Fruit fly (Drosophila melanogaster) whole organism, embryonic: ENCODE data around the gene e.
A peak's percentile ranks its signal among the peaks of the same experiment; 100 is the strongest.

ENCODE experiments used
- Ada2b ChIP-seq: fragments of 200-800 bp; sonication (Bioruptor generic); IDR thresholded peaks from 2 replicates; pipeline ENCODE4 v1.3.6; 2022; ENCODE audit warnings: missing biosample characterization, missing genetic modification characterization
- B-H1 ChIP-seq: fragments of 200-800 bp; sonication (Bioruptor generic); IDR thresholded peaks from 3 replicates; pipeline ENCODE4 v1.3.6; 2022; ENCODE audit warnings: missing biosample characterization, missing genetic modification characterization
- CG10209 ChIP-seq: fragments of 200-800 bp; sonication (Bioruptor generic); optimal IDR thresholded peaks from 3 replicates; lab custom pipeline; 2017; ENCODE audit warnings: missing biosample characterization, mild to moderate bottlenecking, missing genetic modification characterization, missing genetic modification reagents
- CG11696 ChIP-seq: fragments of 200-800 bp; sonication (Bioruptor generic); IDR thresholded peaks from 2 replicates; pipeline ENCODE4 v1.3.6; 2022; ENCODE audit warnings: missing biosample characterization, missing genetic modification characterization
- CG12071 ChIP-seq: fragments of 200-800 bp; sonication (Bioruptor generic); optimal IDR thresholded peaks from 3 replicates; lab custom pipeline; 2018; ENCODE audit warnings: missing biosample characterization, mild to moderate bottlenecking, missing genetic modification characterization
- CG13287 ChIP-seq: fragments of 200-800 bp; sonication (Bioruptor generic); IDR thresholded peaks from 2 replicates; pipeline ENCODE4 v1.3.6; 2022; ENCODE audit warnings: missing biosample characterization, missing genetic modification characterization; ENCODE audit not compliant: partially characterized antibody
- CG14667 ChIP-seq: fragments of 200-800 bp; sonication (Bioruptor generic); IDR thresholded peaks from 2 replicates; pipeline ENCODE4 v1.3.6; 2022; ENCODE audit warnings: missing biosample characterization, missing genetic modification characterization
- CG15011 ChIP-seq: fragments of 200-800 bp; sonication (Bioruptor generic); optimal IDR thresholded peaks from 3 replicates; lab custom pipeline; 2018; ENCODE audit warnings: missing biosample characterization, mild to moderate bottlenecking, missing genetic modification characterization
- CG15479 ChIP-seq: fragments of 200-800 bp; sonication (Bioruptor generic); optimal IDR thresholded peaks from 3 replicates; lab custom pipeline; 2019; ENCODE audit warnings: missing biosample characterization, mild to moderate bottlenecking, missing genetic modification characterization, moderate library complexity
- CG1602 ChIP-seq: fragments of 200-800 bp; sonication (Bioruptor generic); optimal IDR thresholded peaks from 3 replicates; lab custom pipeline; 2016; ENCODE audit warnings: missing biosample characterization, missing genetic modification characterization
- CG16863 ChIP-seq: fragments of 200-800 bp; sonication (Bioruptor generic); optimal IDR thresholded peaks from 3 replicates; lab custom pipeline; 2016; ENCODE audit warnings: missing biosample characterization, missing genetic modification characterization
- CG17328 ChIP-seq: fragments of 200-800 bp; sonication (Bioruptor generic); IDR thresholded peaks from 2 replicates; pipeline ENCODE4 v1.3.6; 2022; ENCODE audit warnings: missing biosample characterization, missing genetic modification characterization
- CG17361 ChIP-seq: fragments of 200-800 bp; sonication (Bioruptor generic); IDR thresholded peaks from 3 replicates; pipeline ENCODE4 v1.3.6; 2022; ENCODE audit warnings: missing biosample characterization, missing genetic modification characterization
- CG17568 ChIP-seq: fragments of 200-800 bp; sonication (Bioruptor generic); optimal IDR thresholded peaks from 2 replicates; lab custom pipeline; 2018; ENCODE audit warnings: missing biosample characterization, mild to moderate bottlenecking, missing genetic modification characterization, moderate library complexity
- CG18476 ChIP-seq: fragments of 200-800 bp; sonication (Bioruptor generic); optimal IDR thresholded peaks from 2 replicates; lab custom pipeline; 2016; ENCODE audit warnings: missing biosample characterization, mild to moderate bottlenecking, missing genetic modification characterization
- CG18764 ChIP-seq: fragments of 200-800 bp; sonication (Bioruptor generic); optimal IDR thresholded peaks from 3 replicates; lab custom pipeline; 2016; ENCODE audit warnings: missing biosample characterization, missing genetic modification characterization
- CG2678 ChIP-seq: fragments of 200-800 bp; sonication (Bioruptor generic); optimal IDR thresholded peaks from 3 replicates; lab custom pipeline; 2019; ENCODE audit warnings: missing biosample characterization, mild to moderate bottlenecking, missing genetic modification characterization, moderate library complexity
- CG9876 ChIP-seq: fragments of 200-800 bp; sonication (Bioruptor generic); optimal IDR thresholded peaks from 2 replicates; lab custom pipeline; 2016; ENCODE audit warnings: missing biosample characterization, missing genetic modification characterization
- CkIIα-i1 ChIP-seq: fragments of 200-800 bp; sonication (Bioruptor generic); IDR thresholded peaks from 2 replicates; pipeline ENCODE4 v1.3.6; 2022; ENCODE audit warnings: missing biosample characterization, missing genetic modification characterization
- D19B ChIP-seq: fragments of 200-800 bp; sonication (Bioruptor generic); optimal IDR thresholded peaks from 2 replicates; lab custom pipeline; 2017; ENCODE audit warnings: missing biosample characterization, mild to moderate bottlenecking, missing genetic modification characterization
- Deaf1 ChIP-seq: fragments of 200-800 bp; optimal IDR thresholded peaks from 3 replicates; lab custom pipeline; 2019; ENCODE audit warnings: missing biosample characterization, mild to moderate bottlenecking, missing genetic modification characterization, moderate library complexity
- Dek ChIP-seq: fragments of 200-800 bp; sonication (Bioruptor generic); optimal IDR thresholded peaks from 3 replicates; lab custom pipeline; 2019; ENCODE audit warnings: missing biosample characterization, mild to moderate bottlenecking, missing genetic modification characterization, moderate library complexity
- HLH4C ChIP-seq: fragments of 200-800 bp; sonication (Bioruptor generic); IDR thresholded peaks from 3 replicates; pipeline ENCODE4 v1.3.6; 2022; ENCODE audit warnings: missing biosample characterization, missing genetic modification characterization; ENCODE audit not compliant: partially characterized antibody
- Hmr ChIP-seq: fragments of 200-800 bp; sonication (Bioruptor generic); optimal IDR thresholded peaks from 3 replicates; lab custom pipeline; 2017; ENCODE audit warnings: mild to moderate bottlenecking, missing biosample characterization, missing genetic modification reagents, missing genetic modification characterization
- Hr39 ChIP-seq: fragments of >200 bp; optimal IDR thresholded peaks from 2 replicates; lab custom pipeline; 2017
- Hr78 ChIP-seq, 2 experiments: fragments of 200-800 bp in 1 of 2; fragments of >200 bp in 1 of 2; sonication (Bioruptor generic) in 1 of 2; optimal IDR thresholded peaks; 2 replicates each; lab custom pipeline; 2017 to 2019; ENCODE audit warnings: missing biosample characterization in 2 of 2, missing genetic modification characterization in 2 of 2, mild to moderate bottlenecking in 1 of 2, moderate library complexity in 1 of 2
- Jarid2 ChIP-seq: fragments of 200-800 bp; sonication (Bioruptor generic); optimal IDR thresholded peaks from 3 replicates; lab custom pipeline; 2017; ENCODE audit warnings: mild to moderate bottlenecking, missing biosample characterization, missing genetic modification reagents, missing genetic modification characterization
- Kr ChIP-seq: fragments of 200-800 bp; sonication (Bioruptor generic); optimal IDR thresholded peaks from 2 replicates; lab custom pipeline; 2017; ENCODE audit warnings: missing biosample characterization, mild to moderate bottlenecking, missing genetic modification characterization
- Meics ChIP-seq: fragments of 200-800 bp; sonication (Bioruptor generic); optimal IDR thresholded peaks from 2 replicates; lab custom pipeline; 2017; ENCODE audit warnings: missing biosample characterization, mild to moderate bottlenecking, missing genetic modification characterization
- Mrtf ChIP-seq: fragments of 200-800 bp; sonication (Bioruptor generic); IDR thresholded peaks from 3 replicates; pipeline ENCODE4 v1.3.6; 2022; ENCODE audit warnings: missing biosample characterization, missing genetic modification characterization
- Rx ChIP-seq: fragments of 200-800 bp; sonication (Bioruptor generic); IDR thresholded peaks from 2 replicates; pipeline ENCODE4 v1.3.6; 2022; ENCODE audit warnings: missing biosample characterization, missing genetic modification characterization
- Side ChIP-seq: fragments of 200-800 bp; sonication (Bioruptor generic); optimal IDR thresholded peaks from 2 replicates; lab custom pipeline; 2016; ENCODE audit warnings: missing biosample characterization, missing genetic modification characterization
- Sin3A ChIP-seq: fragments of >200 bp; optimal IDR thresholded peaks from 2 replicates; lab custom pipeline; 2018
- Sox100B ChIP-seq: fragments of 200-800 bp; sonication (Bioruptor generic); optimal IDR thresholded peaks from 3 replicates; lab custom pipeline; 2018; ENCODE audit warnings: missing biosample characterization, mild to moderate bottlenecking, missing genetic modification characterization
- Sry-β ChIP-seq: fragments of 200-800 bp; sonication (Bioruptor generic); optimal IDR thresholded peaks from 2 replicates; lab custom pipeline; 2018; ENCODE audit warnings: missing biosample characterization, mild to moderate bottlenecking, missing genetic modification characterization, moderate library complexity
- amos ChIP-seq: fragments of 200-800 bp; sonication (Bioruptor generic); IDR thresholded peaks from 2 replicates; pipeline ENCODE4 v1.3.6; 2022; ENCODE audit warnings: missing biosample characterization, missing genetic modification characterization; ENCODE audit not compliant: partially characterized antibody
- bigmax ChIP-seq: fragments of 200-800 bp; sonication (Bioruptor generic); optimal IDR thresholded peaks from 2 replicates; lab custom pipeline; 2018; ENCODE audit warnings: missing biosample characterization, mild to moderate bottlenecking, missing genetic modification characterization
- cg ChIP-seq: fragments of 200-800 bp; sonication (Bioruptor generic); optimal IDR thresholded peaks from 3 replicates; lab custom pipeline; 2019; ENCODE audit warnings: missing biosample characterization, mild to moderate bottlenecking, missing genetic modification characterization, moderate library complexity
- crol ChIP-seq: fragments of 200-800 bp; sonication (Bioruptor generic); IDR thresholded peaks from 2 replicates; pipeline ENCODE4 v1.3.6; 2022; ENCODE audit warnings: missing biosample characterization, missing genetic modification characterization
- cwo ChIP-seq: fragments of 200-800 bp; sonication (Bioruptor generic); optimal IDR thresholded peaks from 3 replicates; lab custom pipeline; 2017; ENCODE audit warnings: missing biosample characterization, missing genetic modification characterization, mild to moderate bottlenecking, moderate library complexity, missing genetic modification reagents
- dysf ChIP-seq: fragments of 200-800 bp; sonication (Bioruptor generic); IDR thresholded peaks from 3 replicates; pipeline ENCODE4 v1.3.6; 2022; ENCODE audit warnings: missing biosample characterization, missing genetic modification characterization
- emc ChIP-seq: fragments of 200-800 bp; sonication (Bioruptor generic); optimal IDR thresholded peaks from 2 replicates; lab custom pipeline; 2016; ENCODE audit warnings: missing biosample characterization, missing genetic modification characterization
- eve ChIP-seq, 2 experiments: fragments of >200 bp; optimal IDR thresholded peaks; 2 replicates each; lab custom pipeline; 2017; ENCODE audit warnings: missing biosample characterization in 2 of 2, missing genetic modification characterization in 2 of 2
- gro ChIP-seq: fragments of 200-800 bp; sonication (Bioruptor generic); optimal IDR thresholded peaks from 2 replicates; lab custom pipeline; 2016; ENCODE audit warnings: missing biosample characterization, missing genetic modification characterization
- ind ChIP-seq: fragments of 200-800 bp; sonication (Bioruptor generic); optimal IDR thresholded peaks from 3 replicates; lab custom pipeline; 2016; ENCODE audit warnings: missing biosample characterization, missing genetic modification characterization
- inv ChIP-seq: fragments of 200-800 bp; sonication (Bioruptor generic); IDR thresholded peaks from 2 replicates; pipeline ENCODE4 v1.3.6; 2022; ENCODE audit warnings: missing biosample characterization, missing genetic modification characterization; ENCODE audit not compliant: partially characterized antibody
- mld ChIP-seq: fragments of 200-800 bp; sonication (Bioruptor generic); IDR thresholded peaks from 3 replicates; pipeline ENCODE4 v1.3.6; 2022; ENCODE audit warnings: missing biosample characterization, missing genetic modification characterization; ENCODE audit not compliant: partially characterized antibody
- scrt ChIP-seq: fragments of 200-800 bp; sonication (Bioruptor generic); optimal IDR thresholded peaks from 2 replicates; lab custom pipeline; 2018; ENCODE audit warnings: missing biosample characterization, mild to moderate bottlenecking, missing genetic modification characterization, moderate library complexity
- ssp ChIP-seq: fragments of 200-800 bp; sonication (Bioruptor generic); IDR thresholded peaks from 2 replicates; pipeline ENCODE4 v1.3.6; 2022; ENCODE audit warnings: missing biosample characterization, missing genetic modification characterization

The e gene

dm6 chr3R:21199953-21200368, 37.0 kb downstream of the e start (continued):
- TF ChIP-seq CG12071 (GFP tag; lab: Kevin White, UChicago), result no peak
- no peak for TF ChIP-seq Dek (tag; lab: Kevin White, UChicago)
- peak; percentile 11 for TF ChIP-seq CG16863
- TF ChIP-seq Hr78 (GFP tag; optimal IDR thresholded peaks at IDR 0.05; lab: Kevin White, UChicago), result peak in 1 of 2 experiments; percentile 90
- no peak for TF ChIP-seq emc (GFP tag; lab: Kevin White, UChicago)
- TF ChIP-seq CG14667 (GFP tag; lab: Robert Waterston, UW), result no peak
- TF ChIP-seq mld (GFP tag; lab: Robert Waterston, UW), result no peak
- no peak for TF ChIP-seq Rx (GFP tag; lab: Robert Waterston, UW)
- TF ChIP-seq gro (GFP tag; lab: Kevin White, UChicago), result no peak
- TF ChIP-seq Jarid2 (GFP tag; lab: Kevin White, UChicago), result no peak
- TF ChIP-seq D19B (GFP tag; lab: Kevin White, UChicago), result no peak
- TF ChIP-seq Sry-β (GFP tag; lab: Kevin White, UChicago), result no peak
- no peak for TF ChIP-seq Sin3A (lab: Kevin White, UChicago)
- no peak for TF ChIP-seq amos (GFP tag; lab: Robert Waterston, UW)
- TF ChIP-seq CG10209 (GFP tag; lab: Kevin White, UChicago), result peak; percentile 49
- peak; percentile 29 for TF ChIP-seq CG18476 (GFP tag; lab: Kevin White, UChicago)
- TF ChIP-seq Mrtf (GFP tag; lab: Robert Waterston, UW), result peak; percentile 17; the same call in 1 of the 3 replicates
- TF ChIP-seq ssp (GFP tag; lab: Robert Waterston, UW), result 0 out of 2 replicates have a peak, but pooled peaks have one; percentile 28
- TF ChIP-seq Sox100B, result no peak
- TF ChIP-seq CG15479 (GFP tag; lab: Kevin White, UChicago), result no peak
- TF ChIP-seq ind (GFP tag; lab: Kevin White, UChicago), result no peak

- no peak for TF ChIP-seq CG17361
- TF ChIP-seq CG1602, result no peak
- peak; percentile 78 for TF ChIP-seq cg (GFP tag; lab: Kevin White, UChicago)
- TF ChIP-seq Ada2b (GFP tag; lab: Robert Waterston, UW), result no peak
- TF ChIP-seq Deaf1 (tag; lab: Kevin White, UChicago), result peak; percentile 26
- TF ChIP-seq CG13287, result 0 out of 2 replicates have a peak, but pooled peaks have one; percentile 12
- no peak for TF ChIP-seq CG11696
- no peak for TF ChIP-seq CkIIα-i1 (GFP tag; lab: Robert Waterston, UW)
- peak in 1 of 2 experiments; percentile 8 for TF ChIP-seq eve (GFP tag; optimal IDR thresholded peaks at IDR 0.05; lab: Kevin White, UChicago)
- TF ChIP-seq inv (GFP tag; lab: Robert Waterston, UW), result no peak
- TF ChIP-seq bigmax (GFP tag; lab: Kevin White, UChicago), result peak; percentile 47
- TF ChIP-seq Hr39 (lab: Kevin White, UChicago), result peak; percentile 87
- TF ChIP-seq CG18764, result no peak
- TF ChIP-seq CG9876 (GFP tag; lab: Kevin White, UChicago), result no peak
- TF ChIP-seq Hmr (GFP tag; lab: Kevin White, UChicago), result no peak
- no peak for TF ChIP-seq Side (GFP tag; lab: Kevin White, UChicago)
- TF ChIP-seq crol (GFP tag; lab: Robert Waterston, UW), result peak; percentile 75
- peak; percentile 36 for TF ChIP-seq scrt (GFP tag; lab: Kevin White, UChicago)
- TF ChIP-seq B-H1 (GFP tag; lab: Robert Waterston, UW), result no peak
- no peak for TF ChIP-seq CG17328 (GFP tag; lab: Robert Waterston, UW)
- no peak for TF ChIP-seq Kr
- no peak for TF ChIP-seq HLH4C (GFP tag; lab: Robert Waterston, UW)
- no peak for TF ChIP-seq dysf (GFP tag; lab: Robert Waterston, UW)
- TF ChIP-seq CG17568, result no peak
- peak; percentile 98 for TF ChIP-seq cwo
- TF ChIP-seq CG2678 (tag; lab: Kevin White, UChicago), result peak; percentile 21
- no peak for TF ChIP-seq CG15011 (GFP tag; lab: Kevin White, UChicago)
- no peak for TF ChIP-seq Meics (GFP tag; lab: Kevin White, UChicago)
Observed at dm6 chr3R:21199085-21199899, 37.7 kb downstream of the e start.
